Worm (Caenorhabditis elegans) whole organism, L4 larva: ENCODE data around the gene Y62E10A.24.

Experiments
- ceh-20 ChIP-seq: fragments of 200-800 bp; sonication (Bioruptor generic); IDR thresholded peaks from 2 replicates; pipeline ENCODE4 v1.3.6; 2022; ENCODE audit warnings: missing genetic modification reagents, missing genetic modification characterization, missing compliant biosample characterization
- ceh-82 ChIP-seq: sonication (generic microtip); optimal IDR thresholded peaks from 2 replicates; lab custom pipeline; 2017; ENCODE audit warnings: missing biosample characterization, missing genetic modification characterization
- nhr-48 ChIP-seq: sonication (generic microtip); optimal IDR thresholded peaks from 2 replicates; lab custom pipeline; 2016; ENCODE audit warnings: mild to moderate bottlenecking, missing genetic modification characterization, missing compliant biosample characterization

DNA sequence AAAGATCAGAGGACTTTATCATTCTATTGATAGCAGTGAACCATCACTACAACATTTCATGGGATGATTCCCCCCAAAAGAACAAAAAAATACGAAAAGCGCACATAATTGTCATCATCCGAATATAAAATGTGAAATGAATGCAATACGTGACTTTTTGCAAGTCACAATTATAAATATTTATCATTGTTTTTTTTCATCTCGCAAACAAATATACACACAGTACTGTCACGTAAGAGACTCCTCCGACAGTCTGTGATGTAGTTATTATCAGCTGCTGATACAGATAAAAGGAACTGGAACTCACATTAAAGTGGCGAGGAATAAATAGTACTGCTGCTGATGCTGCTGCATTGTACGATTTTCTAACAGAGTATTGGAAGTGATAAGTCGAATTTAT lies 25.9 kb downstream of the Y62E10A.24 start:
- TF ChIP-seq ceh-82 (tag; lab: Kevin White, UChicago) = no peak
- TF ChIP-seq nhr-48 (tag; lab: Kevin White, UChicago) = peak; percentile 61
- TF ChIP-seq ceh-20 (GFP tag; lab: Robert Waterston, UW) = no peak
